Worm (Caenorhabditis elegans) whole organism, L1 larva: ENCODE results near the gene srbc-22.
A peak's percentile ranks its signal among the peaks of the same experiment; 100 is the strongest.
"Not testable (repeated sequence)": the region's sequence is repeated elsewhere in the genome, so short reads cannot be mapped to it uniquely, and the experiment has no call there.

Source experiments
- C04F5.9 ChIP-seq: sonication (generic microtip); optimal IDR thresholded peaks from 2 replicates; lab custom pipeline; 2016; ENCODE audit warnings: missing genetic modification characterization, missing compliant biosample characterization
- aha-1 ChIP-seq: fragments of 150-350 bp; optimal IDR thresholded peaks from 2 replicates; lab custom pipeline; 2014; ENCODE audit warnings: missing biosample characterization, missing genetic modification characterization
- aly-2 ChIP-seq: fragments of 150-350 bp; optimal IDR thresholded peaks from 2 replicates; lab custom pipeline; 2014; ENCODE audit warnings: missing biosample characterization, missing genetic modification characterization
- ama-1 ChIP-seq: fragments of 150-350 bp; optimal IDR thresholded peaks from 2 replicates; lab custom pipeline; 2014
- blmp-1 ChIP-seq: fragments of 150-350 bp; optimal IDR thresholded peaks from 2 replicates; lab custom pipeline; 2014; ENCODE audit warnings: missing biosample characterization, missing genetic modification characterization
- ceh-8 ChIP-seq: fragments of 200-800 bp; sonication (Bioruptor generic); optimal IDR thresholded peaks from 2 replicates; lab custom pipeline; 2018; ENCODE audit warnings: mild to moderate bottlenecking, missing genetic modification characterization, moderate library complexity, missing compliant biosample characterization
- efl-1 ChIP-seq, 4 experiments: fragments of 150-350 bp; optimal IDR thresholded peaks in 3 of 4; peaks in 1 of 4; 1 replicate in 1 of 4; 2 replicates in 3 of 4; lab custom pipeline; 2014; ENCODE audit warnings: missing biosample characterization in 2 of 4, missing genetic modification characterization in 2 of 4, missing genetic modification reagents in 2 of 4
- egl-13 ChIP-seq: sonication (generic microtip); optimal IDR thresholded peaks from 2 replicates; lab custom pipeline; 2016; ENCODE audit warnings: missing genotype, missing genetic modification reagents, missing genetic modification characterization, missing compliant biosample characterization
- elt-3 ChIP-seq, 6 experiments: fragments of 150-350 bp in 1 of 6; sonication (generic microtip); optimal IDR thresholded peaks; 2 replicates each; lab custom pipeline; 2017 to 2018; ENCODE audit warnings: missing biosample characterization in 6 of 6, missing genetic modification characterization in 6 of 6, inconsistent platforms in 1 of 6
- grh-1 ChIP-seq: fragments of 200-800 bp; sonication (Bioruptor generic); IDR thresholded peaks from 2 replicates; pipeline ENCODE4 v1.3.6; 2022; ENCODE audit warnings: missing genetic modification reagents, missing genetic modification characterization, missing compliant biosample characterization
- hlh-17 ChIP-seq: fragments of 200-800 bp; sonication (Bioruptor generic); optimal IDR thresholded peaks from 2 replicates; lab custom pipeline; 2018; ENCODE audit warnings: missing genetic modification characterization, mild to moderate bottlenecking, missing compliant biosample characterization, moderate library complexity, borderline replicate concordance
- hlh-4 ChIP-seq: sonication (generic microtip); optimal IDR thresholded peaks from 2 replicates; lab custom pipeline; 2016; ENCODE audit warnings: mild to moderate bottlenecking, missing genetic modification characterization, missing compliant biosample characterization
- hpl-2 ChIP-seq: fragments of 150-350 bp; optimal IDR thresholded peaks from 2 replicates; lab custom pipeline; 2014; ENCODE audit warnings: missing biosample characterization, missing genetic modification reagents, missing genetic modification characterization
- isw-1 ChIP-seq: fragments of 200-800 bp; sonication (Bioruptor generic); IDR thresholded peaks from 2 replicates; pipeline ENCODE4 v1.3.6; 2022; ENCODE audit warnings: missing genetic modification characterization, missing compliant biosample characterization
- lin-14 ChIP-seq: fragments of 200-800 bp; sonication (Bioruptor generic); optimal IDR thresholded peaks from 2 replicates; lab custom pipeline; 2018; ENCODE audit warnings: mild to moderate bottlenecking, missing genetic modification characterization, moderate library complexity, missing compliant biosample characterization
- lir-3 ChIP-seq: sonication (generic microtip); optimal IDR thresholded peaks from 2 replicates; lab custom pipeline; 2016; ENCODE audit warnings: mild to moderate bottlenecking, missing genetic modification characterization, moderate library complexity, missing compliant biosample characterization; ENCODE audit not compliant: poor library complexity
- nhr-20 ChIP-seq: sonication (generic microtip); optimal IDR thresholded peaks from 2 replicates; lab custom pipeline; 2016; ENCODE audit warnings: mild to moderate bottlenecking, missing genetic modification characterization, missing compliant biosample characterization
- nhr-237 ChIP-seq: fragments of 150-350 bp; optimal IDR thresholded peaks from 2 replicates; lab custom pipeline; 2014; ENCODE audit warnings: missing biosample characterization, missing genetic modification characterization
- nhr-47 ChIP-seq: sonication (generic microtip); optimal IDR thresholded peaks from 2 replicates; lab custom pipeline; 2016; ENCODE audit warnings: mild to moderate bottlenecking, missing genetic modification characterization, moderate library complexity, missing compliant biosample characterization
- nhr-77 ChIP-seq: fragments of 150-350 bp; optimal IDR thresholded peaks from 2 replicates; lab custom pipeline; 2014; ENCODE audit warnings: missing biosample characterization, missing genetic modification characterization
- nhr-85 ChIP-seq: sonication (generic microtip); peaks from one replicate; lab custom pipeline; 2016; ENCODE audit warnings: missing genetic modification characterization, inconsistent platforms, missing compliant biosample characterization
- nhr-90 ChIP-seq: sonication (generic microtip); optimal IDR thresholded peaks from 2 replicates; lab custom pipeline; 2016; ENCODE audit warnings: mild to moderate bottlenecking, missing genetic modification characterization, missing compliant biosample characterization; ENCODE audit not compliant: poor library complexity
- pax-3 ChIP-seq: fragments of 200-800 bp; sonication (Bioruptor generic); optimal IDR thresholded peaks from 2 replicates; lab custom pipeline; 2018; ENCODE audit warnings: mild to moderate bottlenecking, missing genetic modification characterization, moderate library complexity, missing compliant biosample characterization
- pqm-1 ChIP-seq: sonication (generic microtip); optimal IDR thresholded peaks from 3 replicates; lab custom pipeline; 2017; ENCODE audit warnings: missing biosample characterization, missing genetic modification characterization
- rnt-1 ChIP-seq: sonication (generic microtip); optimal IDR thresholded peaks from 2 replicates; lab custom pipeline; 2016; ENCODE audit warnings: mild to moderate bottlenecking, missing genetic modification characterization, moderate library complexity, missing compliant biosample characterization
- skn-1 ChIP-seq: fragments of 150-350 bp; optimal IDR thresholded peaks from 2 replicates; lab custom pipeline; 2014; ENCODE audit warnings: missing biosample characterization, missing genetic modification characterization
- sox-4 ChIP-seq: sonication (generic microtip); optimal IDR thresholded peaks from 2 replicates; lab custom pipeline; 2016; ENCODE audit warnings: missing genetic modification characterization, missing compliant biosample characterization
- tlp-1 ChIP-seq: fragments of 150-350 bp; optimal IDR thresholded peaks from 2 replicates; lab custom pipeline; 2014; ENCODE audit warnings: missing biosample characterization, missing genetic modification characterization
- vab-15 ChIP-seq: sonication (generic microtip); optimal IDR thresholded peaks from 2 replicates; lab custom pipeline; 2017; ENCODE audit warnings: missing genotype, mild to moderate bottlenecking, missing genetic modification characterization, missing compliant biosample characterization
- zip-4 ChIP-seq: fragments of 200-800 bp; sonication (Bioruptor generic); optimal IDR thresholded peaks from 2 replicates; lab custom pipeline; 2018; ENCODE audit warnings: mild to moderate bottlenecking, missing genetic modification characterization, moderate library complexity, missing compliant biosample characterization

srbc-22 gene

ce11 chrV:2139918-2140317, 17.0 kb upstream of the srbc-22 start, which contains the start of gene F22F7.7:
Gene F22F7.7, minus strand, starts transcription at chrV:2140042.
- TF ChIP-seq ceh-8: no peak

DNA sequence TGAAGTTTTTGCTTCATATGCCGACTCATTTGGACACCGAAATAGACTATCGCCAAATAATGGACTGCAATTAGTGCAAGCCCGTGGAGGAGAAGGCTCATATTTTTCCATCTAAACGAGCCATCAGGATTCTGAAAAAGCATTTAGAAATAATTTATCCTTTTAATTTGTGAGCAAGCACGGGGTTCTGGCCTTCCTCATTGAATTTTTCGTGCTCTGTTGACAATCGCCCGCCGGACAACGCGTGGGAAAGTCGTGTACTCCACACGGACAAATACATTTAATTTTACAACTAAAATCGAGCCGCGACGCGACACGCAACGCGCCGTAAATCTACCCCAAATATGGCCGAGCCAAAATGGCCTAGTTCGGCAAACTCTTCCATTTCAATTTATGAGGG, 12.5 kb upstream of the srbc-22 start, which contains the start of gene F22F7.12:
Gene F22F7.12 (minus strand): TSS at position 101 of the 400 bp plus-strand sequence.
- TF ChIP-seq nhr-237 (tag; lab: Kevin White, UChicago); tlp-1; nhr-77 (tag; lab: Kevin White, UChicago): not testable (repeated sequence)

DNA sequence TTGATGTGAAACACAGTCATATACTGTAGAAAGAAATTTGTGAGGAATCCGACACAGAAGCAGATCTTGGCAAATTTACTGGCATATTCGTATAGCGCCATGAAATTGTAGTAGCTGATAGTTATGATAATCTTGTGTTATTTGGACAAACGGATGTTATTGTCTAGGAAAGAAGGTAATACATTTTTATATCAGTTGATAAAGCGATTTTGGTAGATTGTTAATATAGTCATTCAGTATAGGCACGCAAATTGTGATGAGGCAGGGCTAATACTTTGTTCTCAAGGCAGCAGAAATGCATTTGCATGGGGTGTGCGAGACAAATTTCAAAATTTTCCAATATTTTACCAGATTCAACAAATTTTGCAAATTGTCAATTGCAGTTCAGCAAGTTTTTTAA, 10.9 kb upstream of the srbc-22 start, which contains the start of gene str-52:
Gene str-52 (minus strand): TSS at position 101 of the 400 bp plus-strand sequence.
- TF ChIP-seq nhr-77 (tag; lab: Kevin White, UChicago): no peak
- no peak for TF ChIP-seq efl-1 (optimal IDR thresholded peaks at IDR 0.05; lab: Kevin White, UChicago)
- TF ChIP-seq efl-1 (GFP tag; optimal IDR thresholded peaks at IDR 0.05 in 1 of 2; lab: Kevin White, UChicago): peak in 1 of 2 experiments; percentile 28

ce11 chrV:2146795-2147194, 10.1 kb upstream of the srbc-22 start, which contains the start of gene srbc-20:
Gene srbc-20, plus strand, starts transcription at chrV:2147095.
- TF ChIP-seq elt-3 (tag; optimal IDR thresholded peaks at IDR 0.05; lab: Kevin White, UChicago): peak in 1 of 6 experiments; percentile 3
- TF ChIP-seq grh-1: no peak
- no peak for TF ChIP-seq C04F5.9

- TF ChIP-seq vab-15 (tag; lab: Kevin White, UChicago) (no peak), efl-1 (optimal IDR thresholded peaks at IDR 0.05; lab: Kevin White, UChicago) (no peak), efl-1 (GFP tag; optimal IDR thresholded peaks at IDR 0.05 in 1 of 2; lab: Kevin White, UChicago) (peak in 1 of 2 experiments; percentile 39)
- TF ChIP-seq, all 84 proteins: peak for 1
These were observed 7.5 kb upstream of the srbc-22 start, which contains the start of gene C45H4.21 for ce11 chrV:2149432-2149831. Gene C45H4.21, minus strand, starts transcription at chrV:2149532.

DNA sequence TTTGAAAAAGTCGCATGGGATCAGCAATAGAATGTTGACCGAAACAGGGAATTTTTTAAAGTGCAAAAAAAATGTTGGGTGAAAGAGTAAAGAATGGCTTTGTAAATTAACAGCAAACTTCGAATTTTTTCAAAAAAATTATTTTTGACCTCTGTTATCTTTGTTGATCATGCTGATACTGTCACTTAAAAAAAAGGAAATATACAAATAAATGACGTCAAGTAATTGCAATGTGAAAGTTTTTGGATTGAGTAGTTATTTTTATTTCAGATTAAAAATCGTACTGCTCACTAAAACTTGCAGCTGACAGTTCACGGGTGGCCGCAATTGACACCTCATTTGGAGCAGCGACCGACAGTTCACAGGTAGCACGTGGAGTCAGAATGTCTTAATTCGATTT, 6.1 kb upstream of the srbc-22 start, which contains the start of gene C45H4.13:
Gene C45H4.13 (minus strand): TSS at position 101 of the 400 bp plus-strand sequence.
- no peak for TF ChIP-seq skn-1
- TF ChIP-seq hlh-17: no peak
- no peak for TF ChIP-seq pqm-1 (tag; lab: Kevin White, UChicago)
- TF ChIP-seq grh-1: no peak
- TF ChIP-seq hpl-2: no peak
- no peak for TF ChIP-seq sox-4 (tag; lab: Kevin White, UChicago)
- no peak for TF ChIP-seq aha-1
- TF ChIP-seq nhr-47: no peak
- TF ChIP-seq lin-14 (GFP tag; lab: Kevin White, UChicago): no peak
- no peak for TF ChIP-seq pax-3
- no peak for TF ChIP-seq lir-3 (tag; lab: Kevin White, UChicago)
- TF ChIP-seq hlh-4 (tag; lab: Kevin White, UChicago): no peak
- no peak for TF ChIP-seq nhr-20 (tag; lab: Kevin White, UChicago)
- TF ChIP-seq elt-3 (tag; optimal IDR thresholded peaks at IDR 0.05; lab: Kevin White, UChicago): no peak

DNA sequence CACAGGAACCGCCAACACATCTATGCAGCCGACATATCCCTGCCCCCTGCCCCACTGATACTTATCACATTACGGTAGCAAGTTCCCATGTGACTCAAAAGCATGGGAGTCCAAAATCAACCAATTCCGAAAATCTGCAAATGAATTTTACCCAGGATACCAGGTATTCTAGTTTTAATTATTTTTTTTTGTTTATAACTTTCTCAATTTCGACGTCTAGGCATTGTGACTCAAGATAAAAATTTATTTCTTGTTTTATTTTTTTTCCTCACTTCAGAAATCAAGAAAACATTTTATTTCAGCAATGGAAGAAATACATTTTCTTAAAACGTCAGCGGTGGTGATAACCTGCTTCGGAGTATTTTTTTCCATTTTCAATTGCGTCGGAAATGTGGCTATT, 5.5 kb upstream of the srbc-22 start, which contains the start of gene srbc-24:
Gene srbc-24 (plus strand): TSS at position 301 of the 400 bp plus-strand sequence.
- no peak for TF ChIP-seq aly-2
- no peak for TF ChIP-seq nhr-85 (tag; lab: Kevin White, UChicago)
- no peak for TF ChIP-seq isw-1 (GFP tag; lab: Robert Waterston, UW)
- TF ChIP-seq hlh-4 (tag; lab: Kevin White, UChicago): no peak

- no peak for TF ChIP-seq nhr-90 (tag; lab: Kevin White, UChicago)
- no peak for TF ChIP-seq hlh-17
- TF ChIP-seq egl-13: no peak
- TF ChIP-seq C04F5.9: no peak
- no peak for TF ChIP-seq blmp-1 (tag; lab: Kevin White, UChicago)
- no peak for TF ChIP-seq ceh-8
- no peak for TF ChIP-seq rnt-1 (tag; lab: Kevin White, UChicago)
- TF ChIP-seq hlh-4 (tag; lab: Kevin White, UChicago): no peak
- TF ChIP-seq ama-1 (lab: Kevin White, UChicago): no peak
- no peak for TF ChIP-seq zip-4
These were observed 3.7 kb upstream of the srbc-22 start, which contains the start of gene srbc-23 for ce11 chrV:2153274-2153673. Gene srbc-23, plus strand, starts transcription at chrV:2153574.
